Worm (Caenorhabditis elegans) whole organism, young adult: ENCODE measurements around the gene lgc-49.
A peak's percentile ranks its signal among the peaks of the same experiment; 100 is the strongest.

ENCODE experiments used
- B0261.1 ChIP-seq: sonication (generic microtip); optimal IDR thresholded peaks from 2 replicates; lab custom pipeline; 2016; ENCODE audit warnings: mild to moderate bottlenecking, missing genetic modification characterization, moderate library complexity, missing compliant biosample characterization
- B0336.3 ChIP-seq: fragments of 200-800 bp; sonication (Bioruptor generic); IDR thresholded peaks from 2 replicates; pipeline ENCODE4 v1.3.6; 2022; ENCODE audit warnings: missing genetic modification characterization, missing compliant biosample characterization
- C17E4.6 ChIP-seq: fragments of 200-800 bp; sonication (Bioruptor generic); IDR thresholded peaks from 2 replicates; pipeline ENCODE4 v1.3.6; 2022; ENCODE audit warnings: missing genetic modification reagents, missing genetic modification characterization, missing compliant biosample characterization
- D2030.7 ChIP-seq: fragments of 200-800 bp; sonication (Bioruptor generic); IDR thresholded peaks from 2 replicates; pipeline ENCODE4 v1.3.6; 2022; ENCODE audit warnings: missing genetic modification reagents, missing genetic modification characterization, missing compliant biosample characterization
- F22D6.2 ChIP-seq: sonication (generic microtip); optimal IDR thresholded peaks from 2 replicates; lab custom pipeline; 2016; ENCODE audit warnings: mild to moderate bottlenecking, missing genetic modification characterization, missing compliant biosample characterization
- F23B12.7 ChIP-seq: sonication (generic microtip); optimal IDR thresholded peaks from 2 replicates; lab custom pipeline; 2017; ENCODE audit warnings: missing genetic modification characterization, mild to moderate bottlenecking, missing compliant biosample characterization, antibody characterized with exemption, moderate library complexity; ENCODE audit not compliant: insufficient read depth
- F33H1.4 ChIP-seq: fragments of 200-800 bp; sonication (Bioruptor generic); IDR thresholded peaks from 2 replicates; pipeline ENCODE4 v1.3.6; 2022; ENCODE audit warnings: missing genetic modification reagents, missing genetic modification characterization, missing compliant biosample characterization
- F39B2.1 ChIP-seq: fragments of 200-800 bp; sonication (Bioruptor generic); IDR thresholded peaks from 2 replicates; pipeline ENCODE4 v1.3.6; 2022; ENCODE audit warnings: missing genetic modification reagents, missing genetic modification characterization, missing compliant biosample characterization
- F49E8.2 ChIP-seq: sonication (generic microtip); optimal IDR thresholded peaks from 3 replicates; lab custom pipeline; 2017; ENCODE audit warnings: missing genetic modification characterization, mild to moderate bottlenecking, missing compliant biosample characterization, antibody characterized with exemption, moderate library complexity; ENCODE audit not compliant: insufficient read depth
- F55B11.4 ChIP-seq: sonication (generic microtip); optimal IDR thresholded peaks from 2 replicates; lab custom pipeline; 2016; ENCODE audit warnings: missing compliant biosample characterization, missing genetic modification characterization, borderline replicate concordance; ENCODE audit not compliant: insufficient read depth
- K12H6.12 ChIP-seq: fragments of 200-800 bp; sonication (Bioruptor generic); optimal IDR thresholded peaks from 2 replicates; lab custom pipeline; 2018; ENCODE audit warnings: mild to moderate bottlenecking, missing genetic modification characterization, missing compliant biosample characterization
- T26A5.8 ChIP-seq: sonication (generic microtip); optimal IDR thresholded peaks from 2 replicates; lab custom pipeline; 2016; ENCODE audit warnings: missing genetic modification characterization, missing compliant biosample characterization
- Y53F4B.3 ChIP-seq: fragments of 200-800 bp; sonication (Bioruptor generic); IDR thresholded peaks from 2 replicates; pipeline ENCODE4 v1.3.6; 2022; ENCODE audit warnings: missing genetic modification reagents, missing genetic modification characterization, missing compliant biosample characterization
- Y53G8AR.9 ChIP-seq: fragments of 200-800 bp; sonication (Bioruptor generic); conservative IDR thresholded peaks from 2 replicates; pipeline ENCODE4 v1.3.6; 2022; ENCODE audit warnings: missing genetic modification reagents, missing genetic modification characterization, missing compliant biosample characterization
- attf-6 ChIP-seq: fragments of 200-800 bp; sonication (Bioruptor generic); IDR thresholded peaks from 2 replicates; pipeline ENCODE4 v1.3.6; 2022; ENCODE audit warnings: missing genetic modification reagents, missing genetic modification characterization, missing compliant biosample characterization
- ceh-100 ChIP-seq: fragments of 200-800 bp; sonication (Bioruptor generic); IDR thresholded peaks from 2 replicates; pipeline ENCODE4 v1.3.6; 2022; ENCODE audit warnings: missing genetic modification reagents, missing genetic modification characterization, missing compliant biosample characterization
- ceh-91 ChIP-seq: fragments of 200-800 bp; sonication (Bioruptor generic); IDR thresholded peaks from 2 replicates; pipeline ENCODE4 v1.3.6; 2022; ENCODE audit warnings: missing genetic modification reagents, missing genetic modification characterization, missing compliant biosample characterization
- die-1 ChIP-seq: sonication (generic microtip); optimal IDR thresholded peaks from 2 replicates; lab custom pipeline; 2016; ENCODE audit warnings: missing genotype, mild to moderate bottlenecking, missing genetic modification characterization, missing compliant biosample characterization
- dox-1 ChIP-seq: fragments of 200-800 bp; sonication (Bioruptor generic); IDR thresholded peaks from 2 replicates; pipeline ENCODE4 v1.3.6; 2022; ENCODE audit warnings: missing genetic modification reagents, missing genetic modification characterization, missing compliant biosample characterization
- egrh-3 ChIP-seq: fragments of 200-800 bp; sonication (Bioruptor generic); IDR thresholded peaks from 2 replicates; pipeline ENCODE4 v1.3.6; 2022; ENCODE audit warnings: missing genetic modification reagents, missing genetic modification characterization, missing compliant biosample characterization
- ekl-4 ChIP-seq: fragments of 200-800 bp; sonication (Bioruptor generic); IDR thresholded peaks from 2 replicates; pipeline ENCODE4 v1.3.6; 2022; ENCODE audit warnings: missing genetic modification reagents, missing genetic modification characterization, missing compliant biosample characterization
- him-1 ChIP-seq: sonication (generic microtip); optimal IDR thresholded peaks from 2 replicates; lab custom pipeline; 2016; ENCODE audit warnings: missing genotype, missing genetic modification reagents, missing genetic modification characterization, missing compliant biosample characterization
- hrde-1 ChIP-seq: sonication (generic microtip); optimal IDR thresholded peaks from 2 replicates; lab custom pipeline; 2016; ENCODE audit warnings: missing genetic modification characterization, mild to moderate bottlenecking, missing compliant biosample characterization, moderate library complexity, missing genotype, missing genetic modification reagents, borderline replicate concordance
- hsf-1 ChIP-seq: fragments of 200-800 bp; sonication (Bioruptor generic); IDR thresholded peaks from 2 replicates; pipeline ENCODE4 v1.3.6; 2022; ENCODE audit warnings: missing genetic modification reagents, missing genetic modification characterization, missing compliant biosample characterization
- lin-26 ChIP-seq: fragments of 200-800 bp; sonication (Bioruptor generic); IDR thresholded peaks from 2 replicates; pipeline ENCODE4 v1.3.6; 2022; ENCODE audit warnings: missing genetic modification reagents, missing genetic modification characterization, missing compliant biosample characterization
- lin-40 ChIP-seq: sonication (generic microtip); optimal IDR thresholded peaks from 2 replicates; lab custom pipeline; 2016; ENCODE audit warnings: missing genetic modification characterization, mild to moderate bottlenecking, missing compliant biosample characterization, missing genotype, missing genetic modification reagents
- lin-54 ChIP-seq: fragments of 200-800 bp; sonication (Bioruptor generic); optimal IDR thresholded peaks from 2 replicates; lab custom pipeline; 2018; ENCODE audit warnings: mild to moderate bottlenecking, missing genetic modification characterization, missing compliant biosample characterization
- lsl-1 ChIP-seq: fragments of 200-800 bp; sonication (Bioruptor generic); optimal IDR thresholded peaks from 2 replicates; lab custom pipeline; 2018; ENCODE audit warnings: mild to moderate bottlenecking, missing genetic modification characterization, moderate library complexity, missing compliant biosample characterization
- madf-6 ChIP-seq: fragments of 200-800 bp; sonication (Bioruptor generic); IDR thresholded peaks from 2 replicates; pipeline ENCODE4 v1.3.6; 2022; ENCODE audit warnings: missing genetic modification reagents, missing genetic modification characterization, missing compliant biosample characterization
- mcd-1 ChIP-seq: fragments of 200-800 bp; sonication (Bioruptor generic); IDR thresholded peaks from 2 replicates; pipeline ENCODE4 v1.3.6; 2022; ENCODE audit warnings: missing genetic modification reagents, missing genetic modification characterization, missing compliant biosample characterization
- nfya-2 ChIP-seq: fragments of 200-800 bp; sonication (Bioruptor generic); IDR thresholded peaks from 2 replicates; pipeline ENCODE4 v1.3.6; 2022; ENCODE audit warnings: missing genetic modification reagents, missing genetic modification characterization, missing compliant biosample characterization
- pbrm-1 ChIP-seq: fragments of 200-800 bp; sonication (Bioruptor generic); IDR thresholded peaks from 2 replicates; pipeline ENCODE4 v1.3.6; 2022; ENCODE audit warnings: missing genetic modification reagents, missing genetic modification characterization, missing compliant biosample characterization
- rcor-1 ChIP-seq: fragments of 200-800 bp; sonication (Bioruptor generic); IDR thresholded peaks from 2 replicates; pipeline ENCODE4 v1.3.6; 2022; ENCODE audit warnings: missing genetic modification reagents, missing genetic modification characterization, missing compliant biosample characterization
- rec-8 ChIP-seq, 2 experiments: sonication (generic microtip); optimal IDR thresholded peaks; 2 replicates each; lab custom pipeline; 2016; ENCODE audit warnings: mild to moderate bottlenecking in 2 of 2, missing genetic modification characterization in 2 of 2, missing genetic modification reagents in 2 of 2, missing genotype in 2 of 2, missing biosample characterization in 1 of 2, missing compliant biosample characterization in 1 of 2, moderate library complexity in 1 of 2
- repo-1 ChIP-seq: sonication (generic microtip); optimal IDR thresholded peaks from 2 replicates; lab custom pipeline; 2017; ENCODE audit warnings: mild to moderate bottlenecking, missing genetic modification characterization, missing compliant biosample characterization
- snpc-1.3 ChIP-seq: sonication (generic microtip); optimal IDR thresholded peaks from 2 replicates; lab custom pipeline; 2017; ENCODE audit warnings: missing genetic modification characterization, mild to moderate bottlenecking, missing compliant biosample characterization, antibody characterized with exemption, moderate library complexity, missing genotype, missing genetic modification reagents; ENCODE audit not compliant: insufficient read depth
- snpc-3.4 ChIP-seq: sonication (generic microtip); optimal IDR thresholded peaks from 2 replicates; lab custom pipeline; 2017; ENCODE audit warnings: missing genetic modification characterization, mild to moderate bottlenecking, missing compliant biosample characterization, antibody characterized with exemption, moderate library complexity, missing genotype, missing genetic modification reagents
- snpc-4 ChIP-seq, 5 experiments: fragments of 150-350 bp in 1 of 5; sonication (generic microtip) in 4 of 5; optimal IDR thresholded peaks; 2 replicates each; lab custom pipeline; 2014 to 2018; ENCODE audit warnings: missing genetic modification characterization in 5 of 5, missing biosample characterization in 3 of 5, antibody characterized with exemption in 2 of 5, mild to moderate bottlenecking in 2 of 5, missing compliant biosample characterization in 2 of 5, missing genotype in 2 of 5, moderate library complexity in 2 of 5, missing genetic modification reagents in 1 of 5
- tbp1 ChIP-seq: fragments of 200-800 bp; sonication (Bioruptor generic); optimal IDR thresholded peaks from 2 replicates; lab custom pipeline; 2018; ENCODE audit warnings: mild to moderate bottlenecking, missing genetic modification characterization, missing compliant biosample characterization
- tlf-1 ChIP-seq: fragments of 200-800 bp; sonication (Bioruptor generic); optimal IDR thresholded peaks from 2 replicates; lab custom pipeline; 2018; ENCODE audit warnings: mild to moderate bottlenecking, missing genetic modification characterization, missing compliant biosample characterization
- unc-130 ChIP-seq: sonication (generic microtip); optimal IDR thresholded peaks from 2 replicates; lab custom pipeline; 2016; ENCODE audit warnings: missing genetic modification reagents, missing genetic modification characterization, missing compliant biosample characterization
- xnd-1 ChIP-seq: sonication (generic microtip); optimal IDR thresholded peaks from 2 replicates; lab custom pipeline; 2016; ENCODE audit warnings: missing genotype, missing genetic modification reagents, missing genetic modification characterization, missing compliant biosample characterization
- ztf-18 ChIP-seq: sonication (generic microtip); optimal IDR thresholded peaks from 2 replicates; lab custom pipeline; 2016; ENCODE audit warnings: missing genotype, mild to moderate bottlenecking, missing genetic modification characterization, missing compliant biosample characterization

Gene lgc-49

ce11 chrV:11174663-11175062, 16.4 kb upstream of the lgc-49 start (continued):
- no peak for TF ChIP-seq T26A5.8 (tag; lab: Kevin White, UChicago)
- TF ChIP-seq nfya-2 (GFP tag; lab: Robert Waterston, UW): no peak
- TF ChIP-seq ekl-4: no peak
- TF ChIP-seq hrde-1 (tag; lab: Kevin White, UChicago): no peak
- TF ChIP-seq lin-54: no peak
- TF ChIP-seq pbrm-1: peak; percentile 51; the same call in 1 of the 2 replicates
- TF ChIP-seq C17E4.6 (GFP tag; lab: Robert Waterston, UW): no peak
- peak; percentile 15 for TF ChIP-seq lin-40
- TF ChIP-seq ceh-91 (GFP tag; lab: Robert Waterston, UW): no peak
- TF ChIP-seq F23B12.7 (tag; lab: Kevin White, UChicago): no peak
- TF ChIP-seq egrh-3 (GFP tag; lab: Robert Waterston, UW): no peak; the same call in 1 of the 2 replicates
- TF ChIP-seq F22D6.2 (tag; lab: Kevin White, UChicago): no peak
- TF ChIP-seq rec-8 (tag; optimal IDR thresholded peaks at IDR 0.05; lab: Kevin White, UChicago): no peak
- TF ChIP-seq F55B11.4: no peak
- peak; percentile 69 for TF ChIP-seq him-1
- 0 out of 2 replicates have a peak, but pooled peaks have one; percentile 37 for TF ChIP-seq rcor-1 (GFP tag; lab: Robert Waterston, UW)
- no peak for TF ChIP-seq K12H6.12 (tag; lab: Kevin White, UChicago)

DNA sequence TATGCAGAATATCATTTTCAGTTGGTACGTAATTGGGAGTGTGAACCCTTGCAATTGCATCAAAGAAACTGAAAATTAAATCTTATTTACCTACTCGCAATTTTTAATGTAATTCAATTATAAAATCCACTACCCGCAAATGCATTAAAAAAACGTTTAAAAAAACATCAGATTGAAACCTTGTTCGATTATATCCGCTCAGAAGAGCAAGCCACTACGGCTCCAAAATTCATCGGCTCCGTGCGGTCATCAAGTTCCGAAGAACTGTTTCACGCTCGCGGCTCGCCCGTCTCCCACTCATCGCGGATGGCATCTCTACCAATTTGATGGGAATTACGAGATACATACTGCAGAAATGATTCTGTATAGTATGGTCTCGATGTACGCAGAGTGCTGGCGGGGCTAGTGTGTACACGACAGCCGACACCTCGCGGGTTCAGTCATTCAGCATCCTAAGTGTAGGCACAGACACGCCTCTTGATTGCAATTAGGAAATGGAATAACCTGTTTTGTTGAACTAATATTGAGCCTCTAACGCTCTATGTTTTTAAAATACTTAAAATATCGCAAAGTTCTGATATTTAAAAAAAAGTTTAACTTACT, 15.6 kb upstream of the lgc-49 start:
- TF ChIP-seq madf-6 (GFP tag; lab: Robert Waterston, UW) (peak; percentile 90), lin-26 (GFP tag; lab: Robert Waterston, UW) (peak; percentile 98), lsl-1 (GFP tag; lab: Kevin White, UChicago) (peak; percentile 64), snpc-3.4 (tag; lab: Kevin White, UChicago) (peak; percentile 94), dox-1 (peak; percentile 92), F33H1.4 (GFP tag; lab: Robert Waterston, UW) (peak; percentile 43), attf-6 (GFP tag; lab: Robert Waterston, UW) (peak; percentile 90), lin-54 (peak; percentile 56), nfya-2 (GFP tag; lab: Robert Waterston, UW) (0 out of 2 replicates have a peak, but pooled peaks have one; percentile 53), ztf-18 (peak; percentile 16), B0336.3 (GFP tag; lab: Robert Waterston, UW) (peak; percentile 67; the same call in 1 of the 2 replicates), D2030.7 (GFP tag; lab: Robert Waterston, UW) (peak; percentile 93), hrde-1 (tag; lab: Kevin White, UChicago) (peak; percentile 67), B0261.1 (tag; lab: Kevin White, UChicago) (peak; percentile 26), ekl-4 (peak; percentile 85; the same call in 1 of the 2 replicates), F39B2.1 (peak; percentile 86; the same call in 1 of the 2 replicates), him-1 (peak; percentile 81), F49E8.2 (tag; lab: Kevin White, UChicago) (peak; percentile 73), pbrm-1 (peak; percentile 96), xnd-1 (peak; percentile 12), Y53F4B.3 (GFP tag; lab: Robert Waterston, UW) (0 out of 2 replicates have a peak, but pooled peaks have one; percentile 21), hsf-1 (GFP tag; lab: Robert Waterston, UW) (0 out of 2 replicates have a peak, but pooled peaks have one; percentile 46), egrh-3 (GFP tag; lab: Robert Waterston, UW) (0 out of 2 replicates have a peak, but pooled peaks have one; percentile 15), unc-130 (GFP tag; lab: Kevin White, UChicago) (peak; percentile 0), snpc-1.3 (tag; lab: Kevin White, UChicago) (peak; percentile 87), tbp1 (GFP tag; lab: Kevin White, UChicago) (peak; percentile 78), tlf-1 (GFP tag; lab: Kevin White, UChicago) (peak; percentile 6), snpc-4 (GFP tag; optimal IDR thresholded peaks at IDR 0.05; lab: Kevin White, UChicago) (peak; percentile 95), snpc-4 (tag; optimal IDR thresholded peaks at IDR 0.05; lab: Kevin White, UChicago) (peak; percentile 94 to 99 (median 98)), mcd-1 (GFP tag; lab: Robert Waterston, UW) (peak; percentile 65), Y53G8AR.9 (GFP tag; lab: Robert Waterston, UW) (0 out of 2 replicates have a peak, but pooled peaks have one; percentile 81), repo-1 (tag; lab: Kevin White, UChicago) (peak; percentile 8), die-1 (tag; lab: Kevin White, UChicago) (peak; percentile 21), ceh-100 (GFP tag; lab: Robert Waterston, UW) (peak; percentile 44; the same call in 1 of the 2 replicates)
